Fruit fly (Drosophila melanogaster): ENCODE measurements around the gene CG31380.

DNA sequence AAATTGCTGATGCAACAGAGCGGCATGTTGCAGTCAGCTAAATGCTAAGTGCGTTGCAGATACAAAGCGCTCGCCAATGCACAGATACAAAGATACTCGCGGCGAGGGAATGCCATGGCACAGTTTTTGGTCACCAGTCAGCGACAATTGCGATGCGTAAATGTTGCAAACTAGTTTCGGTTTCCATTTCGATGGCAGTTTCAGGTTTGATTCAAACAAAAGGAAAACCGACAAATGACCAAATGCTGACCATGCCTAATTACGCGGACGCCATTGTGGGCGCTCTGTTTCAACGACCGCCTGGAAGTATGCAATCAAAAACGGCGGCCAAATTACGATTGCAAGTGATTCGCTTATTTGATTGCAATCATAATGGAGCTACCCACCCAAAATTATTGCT is 35.5 kb downstream of the CG31380 start:
- TF ChIP-seq wek (GFP tag; optimal IDR thresholded peaks at IDR 0.05) (no peak), CG17912 (GFP tag; optimal IDR thresholded peaks at IDR 0.05) (no peak), cas (GFP tag; IDR thresholded peaks at IDR 0.05) (no peak), CG16863 (GFP tag; optimal IDR thresholded peaks at IDR 0.05) (no peak), zen (tag; optimal IDR thresholded peaks at IDR 0.05) (no peak), CG18764 (GFP tag; optimal IDR thresholded peaks at IDR 0.05) (no peak), Lim3 (GFP tag; IDR thresholded peaks at IDR 0.05) (no peak), gfzf (GFP tag; optimal IDR thresholded peaks at IDR 0.05) (no peak), CG10366 (GFP tag; IDR thresholded peaks at IDR 0.05) (no peak), gt (GFP tag; IDR thresholded peaks at IDR 0.05) (no peak), CG7928 (GFP tag; optimal IDR thresholded peaks at IDR 0.05) (no peak)

All from whole organism, embryonic.